Worm (Caenorhabditis elegans) whole organism, L4 larva: ENCODE data around the gene Y47D3A.21.

Experiments used
- F10B5.3 ChIP-seq: sonication (generic microtip); optimal IDR thresholded peaks from 2 replicates; lab custom pipeline; 2016; ENCODE audit warnings: mild to moderate bottlenecking, missing genetic modification characterization, missing compliant biosample characterization
- F26F4.8 ChIP-seq: fragments of 200-800 bp; sonication (Bioruptor generic); conservative IDR thresholded peaks from 2 replicates; pipeline ENCODE4 v1.3.6; 2022; ENCODE audit warnings: missing genetic modification characterization, missing compliant biosample characterization
- F37D6.2 ChIP-seq: sonication (generic microtip); optimal IDR thresholded peaks from 2 replicates; lab custom pipeline; 2016; ENCODE audit warnings: mild to moderate bottlenecking, missing genetic modification characterization, missing compliant biosample characterization
- F44E2.7 ChIP-seq: fragments of 200-800 bp; sonication (Bioruptor generic); IDR thresholded peaks from 2 replicates; pipeline ENCODE4 v2.1.2; 2022; ENCODE audit warnings: missing genetic modification characterization, missing compliant biosample characterization
- ZK337.2 ChIP-seq: fragments of 200-800 bp; sonication (Bioruptor generic); IDR thresholded peaks from 2 replicates; pipeline ENCODE4 v1.3.6; 2022; ENCODE audit warnings: missing genetic modification reagents, missing genetic modification characterization, missing compliant biosample characterization
- ama-1 ChIP-seq: fragments of 150-350 bp; optimal IDR thresholded peaks from 2 replicates; lab custom pipeline; 2014; ENCODE audit warnings: inconsistent platforms, mixed read lengths
- arid-1 ChIP-seq: fragments of 200-800 bp; sonication (Bioruptor generic); conservative IDR thresholded peaks from 2 replicates; pipeline ENCODE4 v1.3.6; 2022; ENCODE audit warnings: missing genetic modification reagents, missing genetic modification characterization, missing compliant biosample characterization
- ceh-28 ChIP-seq: fragments of 150-350 bp; optimal IDR thresholded peaks from 2 replicates; lab custom pipeline; 2014; ENCODE audit warnings: missing biosample characterization, missing genetic modification reagents, missing genetic modification characterization
- ctbp-1 ChIP-seq: fragments of 200-800 bp; sonication (Bioruptor generic); IDR thresholded peaks from 2 replicates; pipeline ENCODE4 v1.3.6; 2022; ENCODE audit warnings: missing genetic modification reagents, missing genetic modification characterization, missing compliant biosample characterization
- daf-12 ChIP-seq: fragments of 150-350 bp; optimal IDR thresholded peaks from 2 replicates; lab custom pipeline; 2014; ENCODE audit warnings: missing biosample characterization, missing genetic modification reagents, missing genetic modification characterization
- daf-16 ChIP-seq, 3 experiments: sonication (generic microtip); optimal IDR thresholded peaks; 2 replicates each; lab custom pipeline; 2016 to 2017; ENCODE audit warnings: missing genetic modification characterization in 3 of 3, missing genetic modification reagents in 3 of 3, mild to moderate bottlenecking in 2 of 3, missing compliant biosample characterization in 2 of 3, missing biosample characterization in 1 of 3, moderate library complexity in 1 of 3
- dmd-6 ChIP-seq: fragments of 200-800 bp; sonication (Bioruptor generic); IDR thresholded peaks from 2 replicates; pipeline ENCODE4 v1.3.6; 2022; ENCODE audit warnings: missing genetic modification reagents, missing genetic modification characterization, missing compliant biosample characterization
- dmd-8 ChIP-seq: fragments of 200-800 bp; sonication (Bioruptor generic); IDR thresholded peaks from 2 replicates; pipeline ENCODE4 v1.3.6; 2022; ENCODE audit warnings: missing genetic modification characterization, missing compliant biosample characterization
- dmd-9 ChIP-seq: fragments of 200-800 bp; sonication (Bioruptor generic); IDR thresholded peaks from 2 replicates; pipeline ENCODE4 v1.3.6; 2022; ENCODE audit warnings: missing genetic modification reagents, missing genetic modification characterization, missing compliant biosample characterization
- egl-27 ChIP-seq: sonication (generic microtip); optimal IDR thresholded peaks from 3 replicates; lab custom pipeline; 2017; ENCODE audit warnings: missing biosample characterization, missing genetic modification reagents, missing genetic modification characterization
- fos-1 ChIP-seq: fragments of 150-350 bp; optimal IDR thresholded peaks from 2 replicates; lab custom pipeline; 2014; ENCODE audit warnings: missing biosample characterization, missing genetic modification characterization
- hif-1 ChIP-seq, 2 experiments: sonication (generic microtip); optimal IDR thresholded peaks; 2 replicates each; lab custom pipeline; 2016 to 2017; ENCODE audit warnings: missing compliant biosample characterization in 2 of 2, missing genetic modification characterization in 2 of 2, missing genetic modification reagents in 2 of 2, missing genotype in 2 of 2, mild to moderate bottlenecking in 1 of 2
- hmg-1.1 ChIP-seq: fragments of 200-800 bp; sonication (Bioruptor generic); IDR thresholded peaks from 2 replicates; pipeline ENCODE4 v1.3.6; 2022; ENCODE audit warnings: missing genetic modification reagents, missing genetic modification characterization, missing compliant biosample characterization
- lim-7 ChIP-seq: fragments of 200-800 bp; sonication (Bioruptor generic); IDR thresholded peaks from 2 replicates; pipeline ENCODE4 v1.3.6; 2022; ENCODE audit warnings: missing genetic modification characterization, missing compliant biosample characterization
- lir-3 ChIP-seq: sonication (generic microtip); optimal IDR thresholded peaks from 2 replicates; lab custom pipeline; 2016; ENCODE audit warnings: mild to moderate bottlenecking, missing genetic modification characterization, missing compliant biosample characterization
- lsy-2 ChIP-seq, 2 experiments: fragments of 150-350 bp in 1 of 2; sonication (generic microtip) in 1 of 2; optimal IDR thresholded peaks; 2 replicates each; lab custom pipeline; 2014 to 2017; ENCODE audit warnings: missing biosample characterization in 2 of 2, missing genetic modification characterization in 2 of 2
- madf-5 ChIP-seq, 2 experiments: fragments of 200-800 bp; sonication (Bioruptor generic); IDR thresholded peaks; 2 replicates each; pipeline ENCODE4 v1.3.6; 2022; ENCODE audit warnings: missing compliant biosample characterization in 2 of 2, missing genetic modification characterization in 2 of 2
- mdt-29 ChIP-seq: fragments of 200-800 bp; sonication (Bioruptor generic); IDR thresholded peaks from 2 replicates; pipeline ENCODE4 v1.3.6; 2022; ENCODE audit warnings: missing genetic modification reagents, missing genetic modification characterization, missing compliant biosample characterization
- mep-1 ChIP-seq: fragments of 150-350 bp; sonication (generic microtip); optimal IDR thresholded peaks from 3 replicates; lab custom pipeline; 2014; ENCODE audit warnings: missing biosample characterization, missing genetic modification characterization
- mes-2 ChIP-seq: sonication (generic microtip); optimal IDR thresholded peaks from 2 replicates; lab custom pipeline; 2016; ENCODE audit warnings: missing genotype, mild to moderate bottlenecking, missing genetic modification characterization, missing compliant biosample characterization; ENCODE audit not compliant: poor library complexity, severe bottlenecking
- mxl-2 ChIP-seq: fragments of 200-800 bp; sonication (Bioruptor generic); conservative IDR thresholded peaks from 2 replicates; pipeline ENCODE4 v1.3.6; 2022; ENCODE audit warnings: missing genetic modification reagents, missing genetic modification characterization, missing compliant biosample characterization
- nhr-102 ChIP-seq: sonication (generic microtip); optimal IDR thresholded peaks from 2 replicates; lab custom pipeline; 2016; ENCODE audit warnings: mild to moderate bottlenecking, missing genetic modification characterization, moderate library complexity, missing compliant biosample characterization
- nhr-111 ChIP-seq: fragments of 200-800 bp; sonication (Bioruptor generic); optimal IDR thresholded peaks from 2 replicates; lab custom pipeline; 2018; ENCODE audit warnings: mild to moderate bottlenecking, missing genetic modification characterization, missing compliant biosample characterization
- nhr-28 ChIP-seq: fragments of 150-350 bp; optimal IDR thresholded peaks from 2 replicates; lab custom pipeline; 2014; ENCODE audit warnings: missing biosample characterization, missing genetic modification characterization
- nhr-42 ChIP-seq: fragments of 200-800 bp; sonication (Bioruptor generic); IDR thresholded peaks from 2 replicates; pipeline ENCODE4 v1.3.6; 2022; ENCODE audit warnings: missing genetic modification characterization, missing compliant biosample characterization
- nhr-6 ChIP-seq: fragments of 150-350 bp; optimal IDR thresholded peaks from 2 replicates; lab custom pipeline; 2014; ENCODE audit warnings: missing biosample characterization, missing genetic modification characterization
- php-3 ChIP-seq: fragments of 200-800 bp; sonication (Bioruptor generic); IDR thresholded peaks from 2 replicates; pipeline ENCODE4 v1.3.6; 2022; ENCODE audit warnings: missing genetic modification reagents, missing genetic modification characterization, missing compliant biosample characterization
- rbr-2 ChIP-seq: sonication (generic microtip); optimal IDR thresholded peaks from 2 replicates; lab custom pipeline; 2016; ENCODE audit warnings: missing genotype, missing genetic modification characterization, missing compliant biosample characterization
- sdz-12 ChIP-seq: fragments of 200-800 bp; sonication (Bioruptor generic); optimal IDR thresholded peaks from 2 replicates; lab custom pipeline; 2018; ENCODE audit warnings: mild to moderate bottlenecking, missing genetic modification characterization, missing compliant biosample characterization
- set-16 ChIP-seq: fragments of 200-800 bp; sonication (Bioruptor generic); IDR thresholded peaks from 2 replicates; pipeline ENCODE4 v1.3.6; 2022; ENCODE audit warnings: missing genetic modification reagents, missing genetic modification characterization, missing compliant biosample characterization
- skn-1 ChIP-seq: fragments of 150-350 bp; optimal IDR thresholded peaks from 2 replicates; lab custom pipeline; 2014; ENCODE audit warnings: missing biosample characterization, missing genetic modification characterization
- snpc-4 ChIP-seq: fragments of 150-350 bp; optimal IDR thresholded peaks from 2 replicates; lab custom pipeline; 2014; ENCODE audit warnings: missing biosample characterization, missing genetic modification characterization
- tag-97 ChIP-seq: fragments of 200-800 bp; sonication (Bioruptor generic); IDR thresholded peaks from 2 replicates; pipeline ENCODE4 v1.3.6; 2022; ENCODE audit warnings: missing genetic modification characterization, missing compliant biosample characterization
- vab-7 ChIP-seq: fragments of 200-800 bp; sonication (Bioruptor generic); IDR thresholded peaks from 2 replicates; pipeline ENCODE4 v1.3.6; 2022; ENCODE audit warnings: missing genetic modification reagents, missing genetic modification characterization, missing compliant biosample characterization
- zip-2 ChIP-seq: fragments of 150-350 bp; optimal IDR thresholded peaks from 2 replicates; lab custom pipeline; 2014; ENCODE audit warnings: missing biosample characterization, missing genetic modification characterization

Y47D3A.21 gene

DNA sequence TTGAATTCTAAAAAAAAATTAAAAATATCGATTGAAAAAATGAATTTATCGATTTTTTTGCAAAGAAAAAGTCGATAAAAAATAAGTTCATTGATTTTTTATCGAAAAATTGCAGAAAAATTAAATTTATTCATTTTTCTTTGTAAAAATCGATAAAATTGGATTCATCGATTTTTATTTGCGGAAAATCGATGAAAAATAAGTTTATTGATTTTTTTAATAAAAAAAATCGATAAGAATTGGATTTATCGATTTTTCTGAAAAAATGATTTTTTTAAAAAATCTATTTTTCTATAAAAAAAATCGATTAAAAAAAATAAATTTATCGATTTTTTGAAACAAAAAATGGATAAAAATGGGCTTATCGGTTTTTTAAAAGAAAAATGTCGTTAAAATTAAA, 1.2 kb upstream of the Y47D3A.21 start:
- TF ChIP-seq lsy-2 (tag; optimal IDR thresholded peaks at IDR 0.05; lab: Kevin White, UChicago) (no peak), F37D6.2 (no peak), hmg-1.1 (GFP tag; lab: Robert Waterston, UW) (no peak), ceh-28 (tag; lab: Kevin White, UChicago) (peak; percentile 92)

DNA sequence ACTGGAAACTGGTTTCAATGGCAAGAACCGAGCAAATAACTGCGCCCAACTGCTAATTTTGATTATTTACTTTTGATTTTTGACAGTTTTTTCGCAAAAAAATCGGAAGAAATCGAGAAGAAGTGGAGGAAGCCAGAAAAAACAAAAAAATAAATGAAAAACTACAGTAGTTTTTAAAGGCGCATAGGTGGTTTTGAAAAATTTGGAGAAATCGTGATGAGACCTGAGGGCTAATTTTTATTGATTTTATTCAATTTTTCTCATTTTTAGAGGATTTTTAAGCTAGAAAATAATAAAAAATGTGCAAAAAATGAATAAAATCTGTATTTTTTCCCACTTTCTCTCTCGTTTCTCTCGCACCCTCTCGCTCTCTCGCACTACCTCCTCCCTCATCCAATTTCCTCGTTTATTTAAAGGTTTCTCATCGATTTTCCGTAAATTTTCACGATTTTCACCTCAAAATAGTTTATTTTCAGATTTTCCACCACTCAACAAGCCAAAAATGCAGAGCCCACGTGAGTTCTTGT, 4.1 kb downstream of the Y47D3A.21 start, which contains the start of gene Y47D3A.20:
Gene Y47D3A.20, plus strand, starts transcription at position 477 of the 527 bp plus-strand sequence.
- TF ChIP-seq mxl-2 (GFP tag; lab: Robert Waterston, UW) (no peak), nhr-102 (tag; lab: Kevin White, UChicago) (no peak), egl-27 (tag; lab: Kevin White, UChicago) (no peak), F44E2.7 (GFP tag; lab: Robert Waterston, UW) (no peak), dmd-8 (no peak), nhr-6 (tag; lab: Kevin White, UChicago) (no peak), mdt-29 (GFP tag; lab: Robert Waterston, UW) (no peak), nhr-111 (GFP tag; lab: Kevin White, UChicago) (no peak), F26F4.8 (no peak), set-16 (GFP tag; lab: Robert Waterston, UW) (no peak), lim-7 (no peak), skn-1 (tag; lab: Kevin White, UChicago) (no peak), mes-2 (no peak), madf-5 (GFP tag; IDR thresholded peaks at IDR 0.05; lab: Robert Waterston, UW) (no peak), zip-2 (no peak), dmd-9 (GFP tag; lab: Robert Waterston, UW) (no peak), arid-1 (GFP tag; lab: Robert Waterston, UW) (no peak), sdz-12 (GFP tag; lab: Kevin White, UChicago) (no peak), ama-1 (lab: Kevin White, UChicago) (no peak)
- TF ChIP-seq, all 104 proteins: peak for 0

DNA sequence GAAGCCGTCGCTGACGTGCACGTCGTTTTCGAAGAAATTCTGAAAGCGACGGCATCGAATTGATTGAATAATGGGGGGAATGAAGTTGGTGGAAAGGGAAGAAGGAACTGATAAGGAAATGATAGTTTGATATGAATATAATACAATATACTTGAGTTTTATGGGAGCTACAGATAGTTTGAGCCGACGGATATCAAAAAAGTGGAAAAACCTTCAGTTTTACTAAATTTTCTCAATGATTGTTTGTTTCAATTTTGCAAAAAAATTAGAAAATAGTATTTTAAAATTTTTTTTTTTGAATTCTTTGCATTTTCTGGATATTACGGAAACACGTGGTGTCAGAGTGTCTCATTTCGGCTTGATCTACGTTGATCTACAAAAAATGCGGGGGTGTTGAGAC, 7.9 kb downstream of the Y47D3A.21 start, which contains the start of gene obr-1:
Gene obr-1, minus strand, starts transcription at position 101 of the 400 bp plus-strand sequence.
- TF ChIP-seq dmd-8 (no peak), nhr-28 (peak; percentile 18)

DNA sequence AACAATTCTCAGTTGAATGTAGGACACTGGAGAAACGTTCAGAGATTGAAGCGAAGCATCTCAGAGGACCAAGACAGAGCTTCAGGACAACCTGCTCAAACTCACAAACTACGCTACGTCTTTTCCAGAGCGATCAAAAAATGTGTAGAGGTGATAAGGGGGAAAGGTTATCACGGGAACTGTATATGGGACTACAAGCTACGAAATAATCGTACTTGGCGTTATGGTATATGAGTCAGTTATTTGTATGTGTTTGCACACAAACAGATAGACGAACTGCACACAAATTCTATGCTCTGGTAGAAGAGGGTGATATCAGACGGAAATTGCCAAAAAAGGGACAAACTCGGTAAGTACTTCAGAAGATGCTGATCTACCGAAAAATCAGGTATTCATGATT, 9.5 kb downstream of the Y47D3A.21 start:
- no peak for TF ChIP-seq F26F4.8
- TF ChIP-seq ZK337.2 (GFP tag; lab: Robert Waterston, UW): no peak
- no peak for TF ChIP-seq daf-16 (GFP tag; optimal IDR thresholded peaks at IDR 0.05; lab: Kevin White, UChicago)
- TF ChIP-seq daf-16 (tag; optimal IDR thresholded peaks at IDR 0.05; lab: Kevin White, UChicago): peak; percentile 30
- TF ChIP-seq hif-1 (tag; optimal IDR thresholded peaks at IDR 0.05; lab: Kevin White, UChicago): no peak
- no peak for TF ChIP-seq php-3 (GFP tag; lab: Robert Waterston, UW)
- no peak for TF ChIP-seq vab-7 (GFP tag; lab: Robert Waterston, UW)
- no peak for TF ChIP-seq mep-1 (tag; lab: Kevin White, UChicago)
- TF ChIP-seq tag-97 (GFP tag; lab: Robert Waterston, UW): no peak
- no peak for TF ChIP-seq nhr-42 (GFP tag; lab: Robert Waterston, UW)
- peak; percentile 20; the same call in 1 of the 2 replicates for TF ChIP-seq dmd-6 (GFP tag; lab: Robert Waterston, UW)
- TF ChIP-seq fos-1: no peak
- no peak for TF ChIP-seq mdt-29 (GFP tag; lab: Robert Waterston, UW)
- TF ChIP-seq dmd-8: no peak
- no peak for TF ChIP-seq sdz-12 (GFP tag; lab: Kevin White, UChicago)
- peak; percentile 99 for TF ChIP-seq nhr-28
- TF ChIP-seq nhr-6 (tag; lab: Kevin White, UChicago): no peak
- TF ChIP-seq snpc-4 (tag; lab: Kevin White, UChicago): no peak
- no peak for TF ChIP-seq F10B5.3 (tag; lab: Kevin White, UChicago)
- TF ChIP-seq daf-12 (tag; lab: Kevin White, UChicago): no peak
- TF ChIP-seq rbr-2 (tag; lab: Kevin White, UChicago): no peak
- no peak for TF ChIP-seq ctbp-1 (GFP tag; lab: Robert Waterston, UW)
- no peak for TF ChIP-seq lir-3 (tag; lab: Kevin White, UChicago)
- no peak for TF ChIP-seq egl-27 (tag; lab: Kevin White, UChicago)
- TF ChIP-seq, all 104 proteins: peak for 3
